Fruit fly (Drosophila melanogaster): ENCODE results near the gene poe.

Gene poe

DNA sequence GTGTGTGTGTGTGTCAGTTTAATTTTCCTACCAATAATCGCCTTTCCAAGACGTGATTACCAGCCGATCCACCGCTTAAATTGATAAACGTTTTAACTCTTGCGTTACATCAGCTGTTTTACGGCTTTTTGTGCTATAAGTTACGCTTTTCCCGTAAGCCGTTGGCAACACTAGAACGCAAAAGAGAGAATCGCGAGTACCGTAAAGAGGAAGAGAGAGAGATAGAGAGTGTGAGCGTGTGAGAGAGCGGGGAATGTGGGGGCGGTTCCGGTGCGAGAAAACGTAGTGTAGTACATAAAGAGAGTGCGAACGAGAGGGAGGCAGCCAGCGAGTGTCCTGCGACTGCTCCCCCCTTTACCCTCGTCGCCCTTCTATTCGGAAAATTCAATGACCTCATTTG is 39.8 kb downstream of the poe start (continued):
- TF ChIP-seq scrt (GFP tag; optimal IDR thresholded peaks at IDR 0.05) (no peak), dm (GFP tag; optimal IDR thresholded peaks at IDR 0.05) (no peak), CG7963 (GFP tag; IDR thresholded peaks at IDR 0.05; ENCODE audit: partially characterized antibody) (no peak), h (optimal IDR thresholded peaks at IDR 0.05) (no peak), pan (optimal IDR thresholded peaks at IDR 0.05) (no peak), pan (GFP tag; optimal IDR thresholded peaks at IDR 0.05 in 1 of 2, IDR thresholded peaks at IDR 0.05 in 1 of 2) (no peak), mam (GFP tag; optimal IDR thresholded peaks at IDR 0.05) (no peak), CG18262 (tag; optimal IDR thresholded peaks at IDR 0.05) (no peak), pita (GFP tag; optimal IDR thresholded peaks at IDR 0.05) (no peak), CG13123 (GFP tag; optimal IDR thresholded peaks at IDR 0.05) (no peak), CG3726 (GFP tag; IDR thresholded peaks at IDR 0.05) (no peak), aop (GFP tag; IDR thresholded peaks at IDR 0.05) (no peak), Vsx1 (GFP tag; optimal IDR thresholded peaks at IDR 0.05) (no peak), Spps (tag; optimal IDR thresholded peaks at IDR 0.05) (no peak), CG8290 (GFP tag; optimal IDR thresholded peaks at IDR 0.05) (no peak), CG8290 (tag; optimal IDR thresholded peaks at IDR 0.05) (peak in 1 of 2 experiments; percentile 47), nerfin-1 (tag; optimal IDR thresholded peaks at IDR 0.05) (peak; percentile 11), Med (GFP tag) (peak; percentile 75), nerfin-2 (GFP tag; IDR thresholded peaks at IDR 0.05; ENCODE audit: partially characterized antibody) (no peak), CG13287 (GFP tag; IDR thresholded peaks at IDR 0.05; ENCODE audit: partially characterized antibody) (no peak), Trl (optimal IDR thresholded peaks at IDR 0.05) (peak; percentile 95 to 97), Trl (GFP tag; optimal IDR thresholded peaks at IDR 0.05) (peak; percentile 67), CG31441 (GFP tag; IDR thresholded peaks at IDR 0.05) (no peak), yki (optimal IDR thresholded peaks at IDR 0.05) (peak; percentile 78), CG18599 (GFP tag; optimal IDR thresholded peaks at IDR 0.05) (peak; percentile 33), Fer2 (tag; optimal IDR thresholded peaks at IDR 0.05) (no peak), unc-4 (GFP tag; IDR thresholded peaks at IDR 0.05; ENCODE audit: partially characterized antibody) (0 out of 2 replicates have a peak, but pooled peaks have one; percentile 36), corto (GFP tag; optimal IDR thresholded peaks at IDR 0.05) (no peak), CG15514 (GFP tag; optimal IDR thresholded peaks at IDR 0.05) (peak; percentile 12), sim (GFP tag; IDR thresholded peaks at IDR 0.05) (no peak), Fer1 (GFP tag; optimal IDR thresholded peaks at IDR 0.05) (no peak), Deaf1 (tag; optimal IDR thresholded peaks at IDR 0.05) (peak; percentile 38), chn (GFP tag; optimal IDR thresholded peaks at IDR 0.05) (peak; percentile 8), CG34422 (GFP tag; IDR thresholded peaks at IDR 0.05) (no peak), lov (optimal IDR thresholded peaks at IDR 0.05) (no peak), lov (GFP tag; IDR thresholded peaks at IDR 0.05) (no peak), BtbVII (GFP tag; optimal IDR thresholded peaks at IDR 0.05) (peak; percentile 45), CG6254 (GFP tag; optimal IDR thresholded peaks at IDR 0.05) (peak; percentile 9), gsb-n (tag; optimal IDR thresholded peaks at IDR 0.05) (no peak), nom (GFP tag; optimal IDR thresholded peaks at IDR 0.05) (peak; percentile 46), CG1832 (GFP tag; optimal IDR thresholded peaks at IDR 0.05) (peak; percentile 68), chinmo (GFP tag; IDR thresholded peaks at IDR 0.05; ENCODE audit: partially characterized antibody) (peak; percentile 79; the same call in 2 of the 4 replicates), CG1529 (GFP tag; optimal IDR thresholded peaks at IDR 0.05) (no peak), Lim3 (GFP tag; IDR thresholded peaks at IDR 0.05) (no peak), CG11695 (GFP tag; IDR thresholded peaks at IDR 0.05) (no peak), CG6813 (GFP tag; optimal IDR thresholded peaks at IDR 0.05) (peak; percentile 27), bbx (GFP tag; IDR thresholded peaks at IDR 0.05; ENCODE audit: partially characterized antibody) (no peak), Ptx1 (GFP tag; IDR thresholded peaks at IDR 0.05) (no peak), cg (GFP tag; optimal IDR thresholded peaks at IDR 0.05) (peak; percentile 85), CG32532 (GFP tag; IDR thresholded peaks at IDR 0.05) (peak; percentile 52; the same call in 1 of the 2 replicates), CG16813 (GFP tag; IDR thresholded peaks at IDR 0.05; ENCODE audit: partially characterized antibody) (no peak), CG1603 (tag; optimal IDR thresholded peaks at IDR 0.05) (peak; percentile 0)
